Worm (Caenorhabditis elegans): ENCODE results near the gene ztf-17.

ztf-17 gene

ce11 chrII:7870062-7870461 lies at the start of gene ztf-17:
Gene ztf-17, minus strand, starts transcription at chrII:7870162.
- TF ChIP-seq hmg-4 (GFP tag; optimal IDR thresholded peaks at IDR 0.05) (no peak), F13C5.2 (tag; optimal IDR thresholded peaks at IDR 0.05) (no peak), ceh-13 (GFP tag; optimal IDR thresholded peaks at IDR 0.05) (no peak), B0310.2 (tag; optimal IDR thresholded peaks at IDR 0.05) (no peak), tbx-11 (GFP tag; IDR thresholded peaks at IDR 0.05) (no peak), aly-1 (tag; optimal IDR thresholded peaks at IDR 0.05) (no peak), tra-4 (tag; optimal IDR thresholded peaks at IDR 0.05) (no peak), flt-1 (GFP tag; IDR thresholded peaks at IDR 0.05) (no peak), ceh-36 (tag; optimal IDR thresholded peaks at IDR 0.05) (no peak), sea-1 (GFP tag; conservative IDR thresholded peaks at IDR 0.05) (no peak), hmbx-1 (tag; optimal IDR thresholded peaks at IDR 0.05) (no peak), scrt-1 (GFP tag; IDR thresholded peaks at IDR 0.05) (no peak), pes-1 (GFP tag; IDR thresholded peaks at IDR 0.05) (no peak), ama-1 (optimal IDR thresholded peaks at IDR 0.05) (no peak)

- TF ChIP-seq tbx-11 (GFP tag; IDR thresholded peaks at IDR 0.05) (no peak), hnd-1 (tag; optimal IDR thresholded peaks at IDR 0.05) (no peak), pes-1 (GFP tag; IDR thresholded peaks at IDR 0.05) (no peak), flt-1 (GFP tag; IDR thresholded peaks at IDR 0.05) (no peak), ceh-36 (tag; optimal IDR thresholded peaks at IDR 0.05) (no peak), ets-7 (tag; optimal IDR thresholded peaks at IDR 0.05) (no peak), aly-1 (tag; optimal IDR thresholded peaks at IDR 0.05) (no peak), B0310.2 (tag; optimal IDR thresholded peaks at IDR 0.05) (no peak), sea-1 (GFP tag; conservative IDR thresholded peaks at IDR 0.05) (no peak), scrt-1 (GFP tag; IDR thresholded peaks at IDR 0.05) (no peak), ama-1 (optimal IDR thresholded peaks at IDR 0.05) (no peak), F13C5.2 (tag; optimal IDR thresholded peaks at IDR 0.05) (no peak), hmbx-1 (tag; optimal IDR thresholded peaks at IDR 0.05) (no peak), tbx-37 (GFP tag; conservative IDR thresholded peaks at IDR 0.05) (no peak), tra-4 (tag; optimal IDR thresholded peaks at IDR 0.05) (no peak), hmg-4 (GFP tag; optimal IDR thresholded peaks at IDR 0.05) (no peak), ceh-13 (GFP tag; optimal IDR thresholded peaks at IDR 0.05) (no peak)
These were observed 41.1 kb upstream of the ztf-17 start, which contains the start of gene ZK675.4 for ce11 chrII:7911015-7911414. Gene ZK675.4, plus strand, starts transcription at chrII:7911315.

- TF ChIP-seq tbx-11 (GFP tag; IDR thresholded peaks at IDR 0.05) (no peak), pes-1 (GFP tag; IDR thresholded peaks at IDR 0.05) (no peak), flt-1 (GFP tag; IDR thresholded peaks at IDR 0.05) (no peak), F13C5.2 (tag; optimal IDR thresholded peaks at IDR 0.05) (no peak), sea-1 (GFP tag; conservative IDR thresholded peaks at IDR 0.05) (no peak), ceh-36 (tag; optimal IDR thresholded peaks at IDR 0.05) (no peak)
These were observed 37.6 kb upstream of the ztf-17 start, which contains the start of gene best-23 for ce11 chrII:7907539-7907997. Gene best-23, minus strand, starts transcription at chrII:7907589.

- TF ChIP-seq ama-1 (optimal IDR thresholded peaks at IDR 0.05): no peak
- TF ChIP-seq pes-1 (GFP tag; IDR thresholded peaks at IDR 0.05): no peak
- no peak for TF ChIP-seq hmg-4 (GFP tag; optimal IDR thresholded peaks at IDR 0.05)
- TF ChIP-seq hnd-1 (tag; optimal IDR thresholded peaks at IDR 0.05): no peak
- TF ChIP-seq tbx-11 (GFP tag; IDR thresholded peaks at IDR 0.05): no peak
- TF ChIP-seq scrt-1 (GFP tag; IDR thresholded peaks at IDR 0.05): no peak
- no peak for TF ChIP-seq ceh-36 (tag; optimal IDR thresholded peaks at IDR 0.05)
- TF ChIP-seq B0310.2 (tag; optimal IDR thresholded peaks at IDR 0.05): no peak
These were observed 32.0 kb upstream of the ztf-17 start for ce11 chrII:7901990-7902389.

ce11 chrII:7900762-7901161 lies 30.8 kb upstream of the ztf-17 start:
- no peak for TF ChIP-seq flt-1 (GFP tag; IDR thresholded peaks at IDR 0.05)
- TF ChIP-seq scrt-1 (GFP tag; IDR thresholded peaks at IDR 0.05): no peak

ce11 chrII:7900190-7900672 lies 30.3 kb upstream of the ztf-17 start, which contains the start of gene rev-1:
Gene rev-1, plus strand, starts transcription at chrII:7900622.
- TF ChIP-seq ceh-13 (GFP tag; optimal IDR thresholded peaks at IDR 0.05) (no peak), B0310.2 (tag; optimal IDR thresholded peaks at IDR 0.05) (no peak), tra-4 (tag; optimal IDR thresholded peaks at IDR 0.05) (no peak), tbx-37 (GFP tag; conservative IDR thresholded peaks at IDR 0.05) (no peak), F13C5.2 (tag; optimal IDR thresholded peaks at IDR 0.05) (no peak), pes-1 (GFP tag; IDR thresholded peaks at IDR 0.05) (no peak)

ce11 chrII:7895190-7895589 lies 25.2 kb upstream of the ztf-17 start:
- TF ChIP-seq hmbx-1 (tag; optimal IDR thresholded peaks at IDR 0.05) (no peak), B0310.2 (tag; optimal IDR thresholded peaks at IDR 0.05) (no peak)

- TF ChIP-seq tbx-11 (GFP tag; IDR thresholded peaks at IDR 0.05) (no peak), flt-1 (GFP tag; IDR thresholded peaks at IDR 0.05) (no peak), tra-4 (tag; optimal IDR thresholded peaks at IDR 0.05) (no peak), B0310.2 (tag; optimal IDR thresholded peaks at IDR 0.05) (no peak), ceh-13 (GFP tag; optimal IDR thresholded peaks at IDR 0.05) (no peak), ceh-36 (tag; optimal IDR thresholded peaks at IDR 0.05) (no peak)
These were observed 23.7 kb upstream of the ztf-17 start for ce11 chrII:7893648-7894047.

ce11 chrII:7892761-7893272 lies 22.9 kb upstream of the ztf-17 start, which contains the start of gene ptc-1:
Gene ptc-1, plus strand, starts transcription at chrII:7893222.
- TF ChIP-seq scrt-1 (GFP tag; IDR thresholded peaks at IDR 0.05): no peak
- no peak for TF ChIP-seq ceh-13 (GFP tag; optimal IDR thresholded peaks at IDR 0.05)
- TF ChIP-seq tra-4 (tag; optimal IDR thresholded peaks at IDR 0.05): no peak
- TF ChIP-seq pes-1 (GFP tag; IDR thresholded peaks at IDR 0.05): no peak
